Worm (Caenorhabditis elegans): Measurements from ENCODE around the gene rab-14.
A peak's percentile ranks its signal among the peaks of the same experiment; 100 is the strongest.

rab-14 gene

ce11 chrX:15600512-15601117 lies 5.8 kb downstream of the rab-14 start, which contains the start of gene ent-2:
ent-2 (plus strand) TSS chrX:15601067.
- TF ChIP-seq dao-5 (tag; optimal IDR thresholded peaks at IDR 0.05), result no peak
- no peak for TF ChIP-seq W03F9.2 (tag; optimal IDR thresholded peaks at IDR 0.05)
- peak; percentile 68 for TF ChIP-seq him-1 (tag; optimal IDR thresholded peaks at IDR 0.05)

ce11 chrX:15599925-15600324 lies 6.5 kb downstream of the rab-14 start:
- TF ChIP-seq dao-5 (tag; optimal IDR thresholded peaks at IDR 0.05) (no peak), him-1 (tag; optimal IDR thresholded peaks at IDR 0.05) (no peak), W03F9.2 (tag; optimal IDR thresholded peaks at IDR 0.05) (no peak)

- TF ChIP-seq dao-5 (tag; optimal IDR thresholded peaks at IDR 0.05), result no peak
- TF ChIP-seq W03F9.2 (tag; optimal IDR thresholded peaks at IDR 0.05), result no peak
Observed at ce11 chrX:15598661-15599384, 7.6 kb downstream of the rab-14 start.

ce11 chrX:15597077-15597476 lies 9.4 kb downstream of the rab-14 start, which contains the start of gene K09A9.8:
K09A9.8 (minus strand) TSS chrX:15597177.
- no peak for TF ChIP-seq dao-5 (tag; optimal IDR thresholded peaks at IDR 0.05)
- TF ChIP-seq him-1 (tag; optimal IDR thresholded peaks at IDR 0.05), result no peak
- no peak for TF ChIP-seq W03F9.2 (tag; optimal IDR thresholded peaks at IDR 0.05)

DNA sequence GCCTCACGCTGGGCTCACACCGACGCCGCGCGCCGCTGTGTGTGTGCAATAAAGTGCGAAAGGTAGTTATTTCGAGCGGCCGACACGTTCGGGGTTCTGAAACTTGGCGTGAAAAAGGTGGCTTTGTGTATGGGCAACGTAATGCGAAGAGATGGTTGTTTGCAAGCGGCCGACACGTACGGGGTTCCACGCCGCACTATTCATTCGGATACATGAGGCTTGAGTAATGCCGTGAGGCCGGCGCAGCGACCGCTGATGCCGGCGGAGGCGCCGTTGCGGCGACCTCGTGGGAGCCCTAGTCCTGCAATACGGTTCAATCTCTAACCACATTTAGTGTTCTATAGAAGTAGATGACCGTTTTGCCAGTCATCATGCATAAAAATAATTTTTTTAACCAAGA lies 12.4 kb downstream of the rab-14 start:
- TF ChIP-seq him-1 (tag; optimal IDR thresholded peaks at IDR 0.05) (no peak), W03F9.2 (tag; optimal IDR thresholded peaks at IDR 0.05) (no peak), dao-5 (tag; optimal IDR thresholded peaks at IDR 0.05) (no peak)

ce11 chrX:15593366-15593765 lies 13.1 kb downstream of the rab-14 start:
- TF ChIP-seq him-1 (tag; optimal IDR thresholded peaks at IDR 0.05), result no peak
- TF ChIP-seq dao-5 (tag; optimal IDR thresholded peaks at IDR 0.05), result no peak
- TF ChIP-seq W03F9.2 (tag; optimal IDR thresholded peaks at IDR 0.05), result no peak

DNA sequence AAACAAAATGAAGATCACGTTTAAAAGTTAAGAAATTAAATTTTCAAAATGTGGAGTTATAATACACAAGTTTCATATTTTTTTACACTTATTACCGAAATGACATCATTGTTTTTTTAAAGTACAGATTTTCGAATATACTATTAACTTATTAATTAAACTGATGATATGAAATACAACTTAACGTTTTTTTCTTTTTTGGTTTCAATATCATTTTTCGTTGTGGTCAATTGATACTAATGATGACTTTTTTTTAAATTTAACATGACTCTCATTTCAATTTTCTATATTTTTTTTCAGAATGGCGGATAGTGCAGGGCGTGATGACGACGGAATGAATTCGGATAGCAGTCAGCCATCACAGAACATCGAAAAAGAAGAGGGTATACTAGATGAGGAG lies 15.4 kb downstream of the rab-14 start, which contains the start of gene usp-33:
Gene usp-33 (plus strand): TSS at position 301 of the 400 bp plus-strand sequence.
- TF ChIP-seq dao-5 (tag; optimal IDR thresholded peaks at IDR 0.05), result no peak
- TF ChIP-seq W03F9.2 (tag; optimal IDR thresholded peaks at IDR 0.05), result no peak
- no peak for TF ChIP-seq him-1 (tag; optimal IDR thresholded peaks at IDR 0.05)

DNA sequence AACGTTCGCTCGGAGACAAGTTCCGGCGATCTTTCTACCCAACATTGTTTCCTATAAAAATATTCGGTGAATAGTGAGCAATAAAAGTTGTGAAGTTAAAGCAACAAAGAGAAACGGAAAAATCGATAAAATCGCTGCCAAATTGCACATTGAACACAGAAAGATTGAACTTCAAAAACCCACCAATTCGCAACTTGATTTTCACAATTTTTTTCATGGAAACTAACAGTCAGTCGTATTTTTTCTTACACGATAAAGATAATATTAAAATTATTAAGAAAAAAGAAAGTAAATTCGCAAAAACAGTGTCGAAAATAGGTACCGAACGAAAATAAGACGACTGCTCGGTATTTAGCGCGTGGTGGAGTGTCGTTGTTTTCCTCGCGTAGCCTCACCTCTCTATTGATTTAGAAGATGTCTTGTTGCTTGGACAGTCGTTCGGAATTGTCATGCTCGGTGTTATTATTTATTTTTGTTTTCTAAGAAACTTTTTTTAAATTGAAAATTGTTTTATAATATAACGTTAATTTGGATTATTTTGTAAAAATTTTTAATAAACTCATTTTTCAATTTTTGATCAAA lies 16.0 kb downstream of the rab-14 start, which contains the start of gene gas-1:
Gene gas-1 (minus strand): TSS at position 51 of the 582 bp plus-strand sequence.
- TF ChIP-seq him-1 (tag; optimal IDR thresholded peaks at IDR 0.05) (no peak), dao-5 (tag; optimal IDR thresholded peaks at IDR 0.05) (no peak)

DNA sequence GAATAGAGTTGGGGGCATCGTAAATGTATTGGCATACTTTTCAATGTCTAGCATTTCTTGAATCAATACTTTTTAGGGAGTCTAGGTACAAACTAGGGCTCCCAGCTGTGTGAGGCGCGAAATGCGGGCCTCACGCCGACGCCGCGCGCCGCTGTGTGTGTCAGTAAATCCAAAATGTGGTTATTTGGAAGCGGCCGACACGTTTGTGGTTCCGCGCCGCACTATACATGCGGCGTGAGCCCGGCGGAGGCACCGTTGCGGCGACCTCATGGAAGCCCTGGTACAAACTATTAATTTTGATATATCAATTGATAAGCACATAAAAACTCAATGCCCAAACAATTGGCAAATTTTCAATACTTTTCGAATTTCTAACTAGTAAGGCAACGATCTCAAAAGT lies 20.2 kb downstream of the rab-14 start:
- TF ChIP-seq him-1 (tag; optimal IDR thresholded peaks at IDR 0.05) (no peak), dao-5 (tag; optimal IDR thresholded peaks at IDR 0.05) (no peak), W03F9.2 (tag; optimal IDR thresholded peaks at IDR 0.05) (no peak)

DNA sequence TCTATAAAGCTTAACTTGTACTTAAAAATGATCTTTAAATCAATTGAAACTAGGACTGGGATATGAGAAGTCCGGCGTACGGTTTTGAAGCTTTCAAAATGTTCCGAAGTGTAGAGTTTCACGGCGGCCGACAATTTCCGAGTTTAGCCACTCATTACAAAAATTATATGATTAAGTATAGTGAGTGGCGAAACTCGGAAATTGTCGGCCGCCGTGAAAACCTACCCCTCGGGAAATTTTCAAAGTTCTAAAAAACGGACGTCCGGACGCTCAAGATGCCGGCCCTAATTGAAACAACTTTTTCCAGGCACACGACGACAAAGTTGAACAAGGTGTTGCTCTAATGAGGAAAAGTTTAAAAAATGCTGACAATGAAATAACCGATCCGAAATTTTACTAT lies 21.3 kb downstream of the rab-14 start:
- TF ChIP-seq dao-5 (tag; optimal IDR thresholded peaks at IDR 0.05) (no peak), W03F9.2 (tag; optimal IDR thresholded peaks at IDR 0.05) (no peak)

ce11 chrX:15576942-15577341 lies 29.5 kb downstream of the rab-14 start, which contains the start of gene K09A9.6:
K09A9.6 (plus strand) TSS chrX:15577242.
- TF ChIP-seq dao-5 (tag; optimal IDR thresholded peaks at IDR 0.05) (no peak), him-1 (tag; optimal IDR thresholded peaks at IDR 0.05) (no peak), W03F9.2 (tag; optimal IDR thresholded peaks at IDR 0.05) (no peak)

ce11 chrX:15575460-15575859 lies 31.0 kb downstream of the rab-14 start:
- TF ChIP-seq dao-5 (tag; optimal IDR thresholded peaks at IDR 0.05), result no peak
- no peak for TF ChIP-seq W03F9.2 (tag; optimal IDR thresholded peaks at IDR 0.05)
- no peak for TF ChIP-seq him-1 (tag; optimal IDR thresholded peaks at IDR 0.05)

ce11 chrX:15572021-15572420 lies 34.4 kb downstream of the rab-14 start:
- TF ChIP-seq W03F9.2 (tag; optimal IDR thresholded peaks at IDR 0.05) (no peak), dao-5 (tag; optimal IDR thresholded peaks at IDR 0.05) (no peak), him-1 (tag; optimal IDR thresholded peaks at IDR 0.05) (no peak)

DNA sequence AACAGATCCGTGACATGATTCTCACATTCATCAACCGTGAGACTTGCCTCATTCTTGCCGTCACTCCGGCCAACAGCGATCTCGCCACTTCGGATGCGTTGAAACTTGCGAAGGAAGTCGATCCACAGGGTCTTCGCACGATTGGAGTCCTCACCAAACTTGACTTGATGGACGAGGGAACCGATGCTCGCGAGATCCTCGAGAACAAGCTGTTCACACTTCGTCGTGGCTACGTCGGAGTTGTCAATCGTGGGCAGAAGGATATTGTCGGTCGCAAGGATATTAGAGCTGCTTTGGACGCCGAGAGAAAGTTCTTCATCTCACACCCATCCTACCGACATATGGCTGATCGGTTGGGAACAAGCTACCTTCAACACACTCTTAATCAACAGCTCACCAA lies 36.8 kb downstream of the rab-14 start:
- no peak for TF ChIP-seq dao-5 (tag; optimal IDR thresholded peaks at IDR 0.05)
- TF ChIP-seq him-1 (tag; optimal IDR thresholded peaks at IDR 0.05), result no peak

All from whole organism, L4/young adult.